Worm (Caenorhabditis elegans) whole organism, L2 larva: ENCODE measurements around the gene R74.7.

Experiments used
- F13H6.1 ChIP-seq: sonication (generic microtip); optimal IDR thresholded peaks from 2 replicates; lab custom pipeline; 2016; ENCODE audit warnings: missing genetic modification characterization, missing compliant biosample characterization
- R02D3.7 ChIP-seq: fragments of 150-350 bp; optimal IDR thresholded peaks from 2 replicates; lab custom pipeline; 2014; ENCODE audit warnings: missing biosample characterization, missing genetic modification characterization
- Y55F3AM.14 ChIP-seq: fragments of 200-800 bp; sonication (Bioruptor generic); optimal IDR thresholded peaks from 2 replicates; lab custom pipeline; 2018; ENCODE audit warnings: mild to moderate bottlenecking, missing genetic modification characterization, missing compliant biosample characterization
- ZK546.5 ChIP-seq: sonication (generic microtip); optimal IDR thresholded peaks from 2 replicates; lab custom pipeline; 2017; ENCODE audit warnings: missing biosample characterization, missing genetic modification characterization
- alr-1 ChIP-seq: fragments of 150-350 bp; optimal IDR thresholded peaks from 2 replicates; lab custom pipeline; 2014; ENCODE audit warnings: missing biosample characterization, missing genetic modification characterization
- aly-2 ChIP-seq: fragments of 150-350 bp; optimal IDR thresholded peaks from 2 replicates; lab custom pipeline; 2014; ENCODE audit warnings: missing biosample characterization, missing genetic modification characterization
- ama-1 ChIP-seq: fragments of 150-350 bp; optimal IDR thresholded peaks from 2 replicates; lab custom pipeline; 2018; ENCODE audit warnings: inconsistent platforms
- ceh-16 ChIP-seq: fragments of 150-350 bp; optimal IDR thresholded peaks from 2 replicates; lab custom pipeline; 2014; ENCODE audit warnings: missing biosample characterization, missing genetic modification characterization
- crh-2 ChIP-seq: sonication (generic microtip); optimal IDR thresholded peaks from 2 replicates; lab custom pipeline; 2017; ENCODE audit warnings: missing biosample characterization, missing genetic modification characterization
- dmd-4 ChIP-seq: sonication (generic microtip); optimal IDR thresholded peaks from 2 replicates; lab custom pipeline; 2017; ENCODE audit warnings: missing biosample characterization, missing genetic modification characterization
- egl-27 ChIP-seq: sonication (generic microtip); optimal IDR thresholded peaks from 3 replicates; lab custom pipeline; 2017; ENCODE audit warnings: missing biosample characterization, missing genetic modification reagents, missing genetic modification characterization
- fos-1 ChIP-seq: fragments of 150-350 bp; optimal IDR thresholded peaks from 2 replicates; lab custom pipeline; 2014; ENCODE audit warnings: missing biosample characterization, missing genetic modification characterization
- gmeb-1 ChIP-seq: fragments of 150-350 bp; optimal IDR thresholded peaks from 2 replicates; lab custom pipeline; 2014; ENCODE audit warnings: missing biosample characterization, missing genetic modification characterization
- lin-11 ChIP-seq: fragments of 150-350 bp; sonication (generic microtip); optimal IDR thresholded peaks from 2 replicates; lab custom pipeline; 2014; ENCODE audit warnings: missing biosample characterization, missing genetic modification characterization, inconsistent platforms, mixed read lengths
- lin-13 ChIP-seq: fragments of 150-350 bp; optimal IDR thresholded peaks from 2 replicates; lab custom pipeline; 2014; ENCODE audit warnings: missing biosample characterization, missing genetic modification reagents, missing genetic modification characterization
- lin-39 ChIP-seq: fragments of 150-350 bp; optimal IDR thresholded peaks from 2 replicates; lab custom pipeline; 2014; ENCODE audit warnings: missing biosample characterization, missing genetic modification reagents, missing genetic modification characterization
- lsy-2 ChIP-seq, 2 experiments: fragments of 150-350 bp in 1 of 2; sonication (generic microtip) in 1 of 2; optimal IDR thresholded peaks; 2 replicates each; lab custom pipeline; 2014 to 2017; ENCODE audit warnings: missing biosample characterization in 2 of 2, missing genetic modification characterization in 2 of 2
- mab-5 ChIP-seq: fragments of 150-350 bp; optimal IDR thresholded peaks from 2 replicates; lab custom pipeline; 2014; ENCODE audit warnings: missing biosample characterization, missing genetic modification characterization
- nhr-11 ChIP-seq: fragments of 150-350 bp; optimal IDR thresholded peaks from 2 replicates; lab custom pipeline; 2014; ENCODE audit warnings: missing biosample characterization, missing genetic modification characterization
- nhr-129 ChIP-seq: fragments of 150-350 bp; optimal IDR thresholded peaks from 2 replicates; lab custom pipeline; 2014; ENCODE audit warnings: missing biosample characterization, missing genetic modification characterization
- nhr-21 ChIP-seq: fragments of 150-350 bp; optimal IDR thresholded peaks from 2 replicates; lab custom pipeline; 2014; ENCODE audit warnings: missing biosample characterization, missing genetic modification characterization
- nhr-23 ChIP-seq: fragments of 150-350 bp; optimal IDR thresholded peaks from 2 replicates; lab custom pipeline; 2014; ENCODE audit warnings: missing biosample characterization, missing genetic modification reagents, missing genetic modification characterization
- nhr-237 ChIP-seq: fragments of 150-350 bp; optimal IDR thresholded peaks from 2 replicates; lab custom pipeline; 2014; ENCODE audit warnings: missing biosample characterization, missing genetic modification characterization
- nhr-25 ChIP-seq: fragments of 150-350 bp; sonication (generic microtip); optimal IDR thresholded peaks from 3 replicates; lab custom pipeline; 2014; ENCODE audit warnings: missing biosample characterization, missing genetic modification characterization
- nhr-6 ChIP-seq: fragments of 150-350 bp; optimal IDR thresholded peaks from 2 replicates; lab custom pipeline; 2014; ENCODE audit warnings: missing biosample characterization, missing genetic modification characterization
- peb-1 ChIP-seq: fragments of 150-350 bp; optimal IDR thresholded peaks from 2 replicates; lab custom pipeline; 2014; ENCODE audit warnings: missing biosample characterization, missing genetic modification characterization
- sem-4 ChIP-seq: fragments of 150-350 bp; optimal IDR thresholded peaks from 2 replicates; lab custom pipeline; 2014; ENCODE audit warnings: missing biosample characterization, missing genetic modification reagents, missing genetic modification characterization
- sma-3 ChIP-seq: sonication (generic microtip); optimal IDR thresholded peaks from 2 replicates; lab custom pipeline; 2016; ENCODE audit warnings: missing genetic modification reagents, missing genetic modification characterization, missing compliant biosample characterization
- sma-9 ChIP-seq, 2 experiments: fragments of 150-350 bp in 1 of 2; sonication (generic microtip) in 1 of 2; optimal IDR thresholded peaks; 2 replicates each; lab custom pipeline; 2014 to 2016; ENCODE audit warnings: missing genetic modification characterization in 2 of 2, mild to moderate bottlenecking in 1 of 2, missing biosample characterization in 1 of 2, missing compliant biosample characterization in 1 of 2, missing genetic modification reagents in 1 of 2, moderate library complexity in 1 of 2
- snpc-4 ChIP-seq: fragments of 150-350 bp; optimal IDR thresholded peaks from 2 replicates; lab custom pipeline; 2014; ENCODE audit warnings: missing biosample characterization, missing genetic modification characterization
- unc-39 ChIP-seq: fragments of 150-350 bp; optimal IDR thresholded peaks from 2 replicates; lab custom pipeline; 2014; ENCODE audit warnings: missing biosample characterization, missing genetic modification characterization
- unc-55 ChIP-seq: fragments of 150-350 bp; sonication (generic microtip); optimal IDR thresholded peaks from 3 replicates; lab custom pipeline; 2014; ENCODE audit warnings: missing biosample characterization, missing genetic modification reagents, missing genetic modification characterization
- unc-62 ChIP-seq: fragments of 150-350 bp; optimal IDR thresholded peaks from 2 replicates; lab custom pipeline; 2014; ENCODE audit warnings: missing biosample characterization, missing genetic modification reagents, missing genetic modification characterization
- zag-1 ChIP-seq: fragments of 150-350 bp; optimal IDR thresholded peaks from 2 replicates; lab custom pipeline; 2014; ENCODE audit warnings: missing biosample characterization, missing genetic modification characterization
- ztf-1 ChIP-seq: fragments of 200-800 bp; sonication (Bioruptor generic); conservative IDR thresholded peaks from 2 replicates; pipeline ENCODE4 v1.3.6; 2022; ENCODE audit warnings: missing genetic modification characterization, missing compliant biosample characterization
- ztf-11 ChIP-seq: sonication (generic microtip); optimal IDR thresholded peaks from 2 replicates; lab custom pipeline; 2017; ENCODE audit warnings: missing biosample characterization, missing genetic modification characterization
- ztf-4 ChIP-seq: fragments of 150-350 bp; optimal IDR thresholded peaks from 2 replicates; lab custom pipeline; 2014; ENCODE audit warnings: missing biosample characterization, missing genetic modification characterization

Gene R74.7

ce11 chrIII:4193659-4194103, 10.5 kb upstream of the R74.7 start, which contains the start of gene xbp-1 (continued):
- TF ChIP-seq egl-27 (tag; lab: Kevin White, UChicago) (peak; percentile 87), zag-1 (tag; lab: Kevin White, UChicago) (peak; percentile 74), nhr-11 (tag; lab: Kevin White, UChicago) (no peak), nhr-6 (peak; percentile 45), lin-13 (peak; percentile 85), gmeb-1 (tag; lab: Kevin White, UChicago) (peak; percentile 67), nhr-23 (tag; lab: Kevin White, UChicago) (no peak), peb-1 (tag; lab: Kevin White, UChicago) (no peak), ama-1 (lab: Kevin White, UChicago) (peak; percentile 92), crh-2 (tag; lab: Kevin White, UChicago) (peak; percentile 100), nhr-237 (tag; lab: Kevin White, UChicago) (no peak), fos-1 (tag; lab: Kevin White, UChicago) (peak; percentile 99)
- TF ChIP-seq, all 48 proteins: peak for 28

DNA sequence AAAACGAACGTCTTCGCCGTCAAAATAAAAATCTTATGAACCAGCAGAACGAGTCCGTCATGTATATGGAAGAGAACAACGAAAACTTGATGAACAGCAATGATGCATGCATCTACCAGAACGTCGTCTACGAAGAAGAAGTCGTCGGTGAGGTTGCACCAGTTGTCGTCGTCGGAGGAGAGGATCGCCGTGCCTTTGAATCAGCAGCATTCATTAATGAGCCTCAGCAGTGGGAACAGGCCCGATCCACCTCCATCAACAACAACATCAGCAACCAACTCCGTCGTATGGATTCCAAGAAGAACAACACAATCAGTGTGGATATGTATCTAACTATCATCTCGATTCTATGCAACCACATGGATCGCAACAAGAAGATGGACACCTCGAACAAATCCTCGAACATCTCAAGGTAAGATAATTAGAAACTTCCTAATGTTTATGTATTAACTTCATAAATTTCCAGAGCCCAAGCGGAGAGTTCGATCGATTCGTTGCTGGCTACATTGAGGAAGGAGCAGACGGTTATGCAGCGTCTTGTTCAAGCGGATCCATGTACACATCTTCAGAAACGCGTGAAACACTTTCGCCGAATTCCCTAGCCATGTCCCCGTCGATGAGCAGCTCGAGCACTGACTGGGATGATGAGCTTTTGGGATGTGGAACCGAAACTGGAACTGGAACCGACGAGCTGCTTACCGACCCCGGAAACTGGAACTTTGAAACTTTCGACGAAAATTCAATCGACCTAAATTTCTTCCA, 9.7 kb upstream of the R74.7 start:
- TF ChIP-seq lin-39 (tag; lab: Kevin White, UChicago), result no peak
- no peak for TF ChIP-seq ceh-16 (tag; lab: Kevin White, UChicago)
- TF ChIP-seq lin-13, result peak; percentile 19
- TF ChIP-seq nhr-129, result no peak
- no peak for TF ChIP-seq unc-62
- no peak for TF ChIP-seq dmd-4

DNA sequence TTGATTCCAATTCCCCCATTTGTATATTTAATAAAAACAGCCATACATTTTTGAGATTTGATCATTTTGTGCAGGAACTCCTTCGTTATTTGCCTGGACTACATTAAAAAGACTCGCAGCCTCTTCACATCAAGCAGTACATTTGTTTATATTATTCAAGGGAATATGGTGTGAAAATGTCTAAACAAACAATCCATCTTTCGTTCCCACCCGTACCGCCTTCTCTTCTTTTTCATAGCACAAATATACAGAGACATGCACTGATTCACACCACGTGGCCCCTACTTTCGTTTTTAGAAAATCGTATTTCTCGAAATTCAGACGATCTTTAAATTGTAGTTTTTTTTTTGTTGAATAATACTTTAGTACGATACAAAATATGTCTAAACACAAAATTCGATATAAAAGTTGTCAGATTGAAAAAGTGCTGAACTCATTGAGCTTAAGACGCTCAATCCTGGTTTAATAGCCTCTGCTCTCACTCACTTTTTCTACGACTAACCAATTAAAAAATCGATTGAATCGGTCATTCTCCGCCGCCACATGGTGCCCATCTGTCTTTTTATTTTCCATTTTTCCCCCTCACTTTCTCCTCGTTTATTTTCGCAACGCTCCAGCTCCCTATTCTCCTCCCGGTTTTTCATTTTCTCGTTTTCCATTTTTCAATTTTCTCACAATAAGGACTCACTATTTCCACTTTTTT, 8.8 kb upstream of the R74.7 start:
- TF ChIP-seq ama-1 (lab: Kevin White, UChicago) (peak; percentile 91), peb-1 (tag; lab: Kevin White, UChicago) (no peak), nhr-237 (tag; lab: Kevin White, UChicago) (no peak), nhr-21 (tag; lab: Kevin White, UChicago) (peak; percentile 82), Y55F3AM.14 (GFP tag; lab: Kevin White, UChicago) (peak; percentile 38), sma-3 (peak; percentile 30), fos-1 (tag; lab: Kevin White, UChicago) (peak; percentile 5), lsy-2 (tag; optimal IDR thresholded peaks at IDR 0.05; lab: Kevin White, UChicago) (peak; percentile 44 to 70), unc-55 (GFP tag; lab: Kevin White, UChicago) (peak; percentile 31), ztf-11 (tag; lab: Kevin White, UChicago) (no peak), dmd-4 (no peak), nhr-6 (peak; percentile 28), snpc-4 (tag; lab: Kevin White, UChicago) (no peak), unc-39 (tag; lab: Kevin White, UChicago) (no peak), nhr-129 (peak; percentile 56), F13H6.1 (tag; lab: Kevin White, UChicago) (peak; percentile 21), mab-5 (no peak), aly-2 (no peak), alr-1 (tag; lab: Kevin White, UChicago) (no peak), nhr-25 (tag; lab: Kevin White, UChicago) (peak; percentile 38), ZK546.5 (no peak), crh-2 (tag; lab: Kevin White, UChicago) (peak; percentile 72), zag-1 (tag; lab: Kevin White, UChicago) (peak; percentile 10), sem-4 (tag; lab: Kevin White, UChicago) (no peak), R02D3.7 (tag; lab: Kevin White, UChicago) (no peak), lin-11 (tag; lab: Kevin White, UChicago) (no peak), gmeb-1 (tag; lab: Kevin White, UChicago) (peak; percentile 50), ztf-4 (peak; percentile 88), sma-9 (GFP tag; optimal IDR thresholded peaks at IDR 0.05; lab: Kevin White, UChicago) (peak; percentile 40), sma-9 (tag; optimal IDR thresholded peaks at IDR 0.05; lab: Kevin White, UChicago) (no peak), ztf-1 (GFP tag; lab: Robert Waterston, UW) (no peak), lin-13 (peak; percentile 68)
